Worm (Caenorhabditis elegans): ENCODE data around the gene mua-3.

The mua-3 gene

ce11 chrIII:10153003-10153402, 7.5 kb upstream of the mua-3 start (continued):
- TF ChIP-seq vab-7 (GFP tag; IDR thresholded peaks at IDR 0.05) (no peak), saeg-2 (GFP tag; IDR thresholded peaks at IDR 0.05) (no peak), cey-2 (tag; optimal IDR thresholded peaks at IDR 0.05; ENCODE audit: borderline replicate concordance, insufficient read depth) (no peak), nhr-28 (tag; optimal IDR thresholded peaks at IDR 0.05) (no peak), Y5F2A.4 (GFP tag; optimal IDR thresholded peaks at IDR 0.05) (no peak), rbr-2 (tag; optimal IDR thresholded peaks at IDR 0.05) (peak; percentile 64), arid-1 (GFP tag; conservative IDR thresholded peaks at IDR 0.05) (no peak), madf-9 (GFP tag; conservative IDR thresholded peaks at IDR 0.05) (no peak), pha-4 (GFP tag; IDR thresholded peaks at IDR 0.05) (0 out of 2 replicates have a peak, but pooled peaks have one; percentile 26), pha-4 (tag; optimal IDR thresholded peaks at IDR 0.05) (no peak), duxl-1 (tag; optimal IDR thresholded peaks at IDR 0.05; ENCODE audit: poor library complexity) (no peak), nhr-102 (tag; optimal IDR thresholded peaks at IDR 0.05) (no peak), mdt-29 (GFP tag; IDR thresholded peaks at IDR 0.05) (0 out of 2 replicates have a peak, but pooled peaks have one; percentile 46), ceh-62 (tag; optimal IDR thresholded peaks at IDR 0.05) (no peak), ceh-82 (tag; optimal IDR thresholded peaks at IDR 0.05) (no peak), ceh-28 (tag; optimal IDR thresholded peaks at IDR 0.05) (no peak), hlh-11 (tag; optimal IDR thresholded peaks at IDR 0.05) (peak; percentile 15), mes-2 (tag; optimal IDR thresholded peaks at IDR 0.05; ENCODE audit: poor library complexity, severe bottlenecking) (no peak), lsy-2 (tag; optimal IDR thresholded peaks at IDR 0.05) (peak; percentile 24 to 73), hmg-1.1 (GFP tag; IDR thresholded peaks at IDR 0.05) (peak; percentile 38; the same call in 1 of the 2 replicates), T20F7.1 (GFP tag; optimal IDR thresholded peaks at IDR 0.05) (no peak), gei-8 (GFP tag; optimal IDR thresholded peaks at IDR 0.05) (no peak), snpc-4 (tag; optimal IDR thresholded peaks at IDR 0.05) (no peak), php-3 (GFP tag; IDR thresholded peaks at IDR 0.05) (no peak), nhr-111 (GFP tag; optimal IDR thresholded peaks at IDR 0.05) (no peak), F26F4.8 (GFP tag; conservative IDR thresholded peaks at IDR 0.05) (no peak), R02D3.7 (tag; optimal IDR thresholded peaks at IDR 0.05) (no peak), mdl-1 (tag; optimal IDR thresholded peaks at IDR 0.05) (peak in 1 of 2 experiments; percentile 46), D1046.2 (GFP tag; IDR thresholded peaks at IDR 0.05) (no peak), daf-12 (tag; optimal IDR thresholded peaks at IDR 0.05) (no peak), aha-1 (tag) (peak; percentile 61), ama-1 (optimal IDR thresholded peaks at IDR 0.05) (no peak), spr-1 (tag; optimal IDR thresholded peaks at IDR 0.05) (no peak), nhr-6 (tag; optimal IDR thresholded peaks at IDR 0.05) (no peak), unc-130 (GFP tag; optimal IDR thresholded peaks at IDR 0.05) (no peak), daf-16 (GFP tag; optimal IDR thresholded peaks at IDR 0.05) (no peak), daf-16 (tag; optimal IDR thresholded peaks at IDR 0.05) (no peak), ctbp-1 (GFP tag; IDR thresholded peaks at IDR 0.05) (peak; percentile 74), dpl-1 (GFP tag; optimal IDR thresholded peaks at IDR 0.05) (no peak), set-16 (GFP tag; IDR thresholded peaks at IDR 0.05) (0 out of 2 replicates have a peak, but pooled peaks have one; percentile 4), egl-27 (tag; optimal IDR thresholded peaks at IDR 0.05) (no peak), nhr-76 (tag; optimal IDR thresholded peaks at IDR 0.05) (no peak), mep-1 (tag; optimal IDR thresholded peaks at IDR 0.05) (peak; percentile 54), ceh-20 (GFP tag; IDR thresholded peaks at IDR 0.05) (no peak), tra-1 (GFP tag; IDR thresholded peaks at IDR 0.05) (0 out of 2 replicates have a peak, but pooled peaks have one; percentile 28), snpc-1.2 (GFP tag; IDR thresholded peaks at IDR 0.05) (no peak), F49E8.2 (tag; optimal IDR thresholded peaks at IDR 0.05; ENCODE audit: borderline replicate concordance) (no peak), dmd-9 (GFP tag; IDR thresholded peaks at IDR 0.05) (no peak), F37D6.2 (tag; optimal IDR thresholded peaks at IDR 0.05) (peak; percentile 22), Y105C5A.15 (GFP tag; IDR thresholded peaks at IDR 0.05) (no peak), mxl-3 (GFP tag; optimal IDR thresholded peaks at IDR 0.05) (no peak), mxl-2 (GFP tag; conservative IDR thresholded peaks at IDR 0.05) (no peak)
